Worm (Caenorhabditis elegans): ENCODE data around the gene sym-1.

The sym-1 gene

DNA sequence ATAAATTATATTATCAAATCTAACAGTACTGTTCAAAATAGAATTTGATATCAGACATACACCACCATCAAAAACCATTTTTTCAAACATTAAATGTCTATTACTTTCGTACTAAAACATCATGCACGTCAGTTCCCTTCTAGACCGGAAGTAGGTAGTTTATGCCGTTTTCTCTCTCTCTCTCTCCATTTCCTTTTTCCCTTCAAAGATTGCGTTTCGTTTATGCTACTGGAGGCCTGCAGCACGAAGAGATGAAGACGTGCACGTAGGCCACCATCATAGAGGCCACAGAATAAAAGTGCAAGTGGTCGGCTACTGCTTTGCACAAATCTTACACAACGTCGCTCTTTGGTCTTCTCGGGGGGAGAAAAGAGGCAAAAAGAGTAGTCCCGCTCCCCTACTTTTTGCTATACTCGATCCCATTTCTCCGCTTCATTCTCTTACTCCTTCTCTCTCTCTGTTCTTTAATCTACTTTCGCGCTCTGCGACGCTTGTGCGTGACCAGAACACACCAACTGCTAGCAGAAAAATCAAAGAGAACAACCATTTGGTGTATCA lies 19.9 kb upstream of the sym-1 start:
- no peak for TF ChIP-seq unc-62 (GFP tag; optimal IDR thresholded peaks at IDR 0.05)

- no peak for TF ChIP-seq unc-62 (GFP tag; optimal IDR thresholded peaks at IDR 0.05)
Observed at ce11 chrX:14562286-14563086, 18.9 kb upstream of the sym-1 start.

DNA sequence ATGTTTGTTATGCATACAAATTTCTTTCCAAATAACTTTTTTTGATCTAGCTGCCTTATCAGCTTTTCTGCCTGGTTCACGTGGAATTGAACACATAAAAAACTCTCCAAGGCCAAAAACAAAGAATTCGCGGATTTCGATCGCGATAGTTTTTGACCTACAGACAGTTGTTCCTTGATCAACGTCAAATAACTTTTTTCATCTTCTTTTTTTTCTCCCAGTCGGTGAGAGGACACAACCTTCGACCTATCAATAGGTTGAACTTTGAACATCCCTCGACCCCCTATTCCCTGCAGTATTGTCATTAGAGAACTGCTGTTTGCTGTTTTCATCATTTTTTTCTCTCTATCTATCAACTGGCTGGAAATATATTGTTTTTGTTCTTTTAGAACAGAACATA lies 17.6 kb upstream of the sym-1 start:
- TF ChIP-seq unc-62 (GFP tag; optimal IDR thresholded peaks at IDR 0.05), result no peak

DNA sequence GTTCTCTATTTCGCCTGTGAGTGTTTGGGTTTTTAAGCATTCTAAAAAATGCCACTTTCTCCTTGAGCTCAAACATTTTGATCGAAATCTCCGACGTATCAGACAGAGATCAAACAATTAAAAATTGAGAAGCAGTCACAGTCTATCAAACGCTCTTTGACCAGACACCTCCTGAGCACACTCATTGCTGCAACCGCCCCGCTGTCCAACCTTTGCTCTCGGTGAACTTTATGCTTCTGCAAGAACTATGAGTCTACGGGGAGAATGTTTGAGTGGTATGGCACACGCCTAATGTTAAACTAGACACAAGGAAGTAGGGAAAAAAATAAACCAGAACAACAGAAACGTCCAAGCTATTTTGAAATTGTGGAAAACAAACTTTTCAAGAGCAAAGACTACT lies 16.2 kb upstream of the sym-1 start:
- no peak for TF ChIP-seq unc-62 (GFP tag; optimal IDR thresholded peaks at IDR 0.05)

- TF ChIP-seq unc-62 (GFP tag; optimal IDR thresholded peaks at IDR 0.05), result no peak
Observed at ce11 chrX:14566047-14566446, 15.4 kb upstream of the sym-1 start.

DNA sequence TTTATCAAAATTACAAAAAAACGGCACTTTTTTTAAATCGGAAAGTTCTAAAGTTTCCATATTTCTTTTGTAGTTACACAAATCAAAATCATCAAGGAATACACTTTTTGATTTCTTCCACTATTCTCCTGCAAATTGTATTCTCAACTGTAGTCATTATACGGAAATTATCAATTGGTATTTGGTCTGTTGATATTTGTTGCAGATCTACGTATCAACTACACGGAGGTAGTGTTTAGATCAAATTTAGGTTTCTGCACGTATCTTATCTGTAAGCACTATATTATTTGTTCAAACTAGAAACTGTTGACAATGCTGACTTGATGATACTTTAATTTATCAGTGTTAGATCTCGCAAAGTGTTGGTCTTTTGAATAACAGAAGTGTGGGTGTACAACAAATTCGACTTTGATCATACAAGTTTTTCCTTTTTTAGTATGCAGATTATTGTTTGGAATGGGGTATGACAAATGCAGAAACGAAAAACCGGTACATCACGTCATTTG lies 13.1 kb upstream of the sym-1 start:
- TF ChIP-seq unc-62 (GFP tag; optimal IDR thresholded peaks at IDR 0.05), result no peak

ce11 chrX:14571277-14571676 lies 10.1 kb upstream of the sym-1 start:
- TF ChIP-seq unc-62 (GFP tag; optimal IDR thresholded peaks at IDR 0.05), result no peak

DNA sequence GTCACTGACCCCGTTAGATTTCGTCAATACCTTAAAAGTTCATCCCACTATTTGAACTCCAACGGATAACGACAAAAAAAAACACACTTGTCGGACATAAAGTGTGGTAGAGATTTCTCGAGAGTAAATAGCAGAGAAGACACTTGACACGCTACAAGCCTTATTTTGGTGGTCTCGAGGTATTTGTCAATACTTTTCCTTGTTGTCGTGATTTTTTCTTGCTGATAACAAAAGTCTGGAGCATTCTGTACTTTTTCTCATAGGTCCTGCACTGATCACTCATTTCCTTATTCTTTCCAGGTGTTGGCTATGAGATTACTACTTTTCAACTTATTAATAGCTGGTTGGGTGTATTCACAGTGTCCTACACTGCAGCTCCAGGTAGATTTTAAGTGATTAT lies 9.0 kb upstream of the sym-1 start, which contains the start of gene lron-1:
Gene lron-1 (plus strand): TSS at position 301 of the 400 bp plus-strand sequence.
- no peak for TF ChIP-seq unc-62 (GFP tag; optimal IDR thresholded peaks at IDR 0.05)

DNA sequence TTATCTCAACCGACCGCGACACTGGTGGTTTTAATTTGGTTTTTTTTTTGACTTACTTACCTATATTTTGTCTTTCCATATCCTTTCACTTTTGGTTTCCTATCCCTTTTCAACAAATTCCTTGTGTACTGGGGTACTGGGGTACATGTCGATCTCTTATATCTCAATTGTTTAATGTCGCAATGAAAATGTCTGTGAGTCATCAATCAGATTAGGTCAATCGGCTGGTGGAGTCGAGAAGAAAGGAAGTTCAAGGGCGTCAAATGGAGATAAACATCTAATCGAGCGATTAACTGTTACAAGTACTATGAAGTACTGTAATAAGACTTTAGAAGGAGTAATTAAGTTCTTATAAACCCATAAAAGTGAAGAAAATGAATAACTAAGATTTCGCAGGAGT lies 5.5 kb upstream of the sym-1 start:
- TF ChIP-seq unc-62 (GFP tag; optimal IDR thresholded peaks at IDR 0.05), result no peak

DNA sequence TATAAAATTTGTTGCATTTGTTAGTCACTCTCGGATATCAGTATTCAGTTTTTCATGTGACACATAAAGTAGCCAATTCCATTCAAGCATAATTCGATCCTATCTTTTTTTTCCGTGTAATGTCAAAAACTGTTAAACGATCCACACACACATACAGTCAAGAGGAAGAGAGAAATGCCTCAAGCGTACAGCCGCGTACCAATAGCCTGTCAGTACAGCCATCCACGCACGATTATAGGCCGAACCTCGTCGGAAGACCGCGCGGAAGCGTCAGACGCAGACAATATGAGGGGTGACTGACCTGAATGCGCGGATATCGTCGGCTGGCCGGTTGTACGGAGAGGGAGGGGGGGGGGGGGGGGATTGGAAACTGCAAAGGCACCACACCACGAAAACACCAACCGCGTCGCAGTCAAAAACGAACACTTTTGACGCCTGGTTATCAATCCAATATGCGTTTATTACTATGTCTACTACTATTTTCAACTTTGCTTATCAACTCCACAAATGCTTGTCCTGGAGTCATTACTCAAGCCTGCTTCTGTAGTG lies 3.8 kb upstream of the sym-1 start, which contains the start of gene let-4:
Gene let-4 (plus strand): TSS at position 357 of the 549 bp plus-strand sequence.
- no peak for TF ChIP-seq unc-62 (GFP tag; optimal IDR thresholded peaks at IDR 0.05)

DNA sequence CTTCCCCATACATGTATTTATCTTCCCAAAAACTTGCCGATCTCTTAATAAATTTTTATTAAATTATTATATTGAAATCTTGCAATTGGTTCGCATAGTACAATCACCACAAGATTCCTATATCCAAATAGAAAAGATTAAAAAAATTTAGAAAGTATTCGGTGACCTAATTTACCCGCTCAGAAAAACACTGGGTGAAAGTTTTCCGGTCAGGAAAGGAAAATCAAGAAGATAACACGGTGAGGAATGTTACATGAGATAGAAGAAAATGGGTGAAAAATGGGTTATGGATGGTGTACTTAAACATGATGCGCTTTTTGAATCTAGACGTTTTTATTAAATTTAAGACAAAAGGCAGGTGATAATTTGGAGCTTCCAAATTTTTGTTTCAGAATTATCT lies 569 bp upstream of the sym-1 start:
- TF ChIP-seq unc-62 (GFP tag; optimal IDR thresholded peaks at IDR 0.05), result no peak

- TF ChIP-seq unc-62 (GFP tag; optimal IDR thresholded peaks at IDR 0.05), result no peak
Observed at ce11 chrX:14584335-14584734, 2.9 kb downstream of the sym-1 start.

DNA sequence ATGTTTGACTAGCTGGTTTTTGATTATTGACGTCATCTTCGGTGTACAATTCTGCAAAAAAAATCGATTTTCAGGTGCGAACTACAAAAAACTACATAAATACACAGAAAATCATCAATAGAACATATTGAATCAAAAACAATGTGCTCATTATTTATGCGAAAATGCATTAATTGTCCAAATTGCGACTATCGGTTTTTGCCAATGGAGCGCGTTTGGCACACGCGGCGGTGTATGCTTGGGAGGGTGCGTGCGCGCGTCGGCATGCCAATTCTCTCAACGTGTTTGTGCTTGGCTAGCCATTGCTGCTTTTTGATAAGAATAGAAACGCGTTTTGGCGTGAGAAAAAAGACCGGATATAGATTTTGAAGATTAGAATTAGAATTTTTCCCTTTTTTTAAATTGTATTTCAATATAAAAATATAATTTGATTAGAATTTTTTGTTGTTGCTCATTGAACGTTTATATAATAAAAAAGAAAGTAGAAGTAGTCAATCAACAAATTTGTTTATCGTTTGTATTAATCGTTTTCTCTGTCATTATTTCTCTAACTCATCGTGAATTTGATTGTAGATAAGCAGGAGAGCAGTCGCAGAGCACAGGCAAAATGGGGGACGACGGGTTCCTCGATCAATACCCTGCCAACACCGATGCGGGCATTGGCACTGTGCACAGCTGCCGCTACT lies 7.8 kb downstream of the sym-1 start, which contains the start of the genes C44H4.4 and tap-1:
Gene C44H4.4 (minus strand): TSS at position 51 of the 686 bp plus-strand sequence.
Gene tap-1 (plus strand): TSS at position 574 of the 686 bp plus-strand sequence.
- TF ChIP-seq unc-62 (GFP tag; optimal IDR thresholded peaks at IDR 0.05), result no peak

ce11 chrX:14593206-14593605 lies 11.8 kb downstream of the sym-1 start:
- TF ChIP-seq unc-62 (GFP tag; optimal IDR thresholded peaks at IDR 0.05), result no peak

- no peak for TF ChIP-seq unc-62 (GFP tag; optimal IDR thresholded peaks at IDR 0.05)
Observed at ce11 chrX:14594825-14595224, 13.4 kb downstream of the sym-1 start, which contains the start of gene C44H4.8. C44H4.8 (plus strand) TSS chrX:14595125.

DNA sequence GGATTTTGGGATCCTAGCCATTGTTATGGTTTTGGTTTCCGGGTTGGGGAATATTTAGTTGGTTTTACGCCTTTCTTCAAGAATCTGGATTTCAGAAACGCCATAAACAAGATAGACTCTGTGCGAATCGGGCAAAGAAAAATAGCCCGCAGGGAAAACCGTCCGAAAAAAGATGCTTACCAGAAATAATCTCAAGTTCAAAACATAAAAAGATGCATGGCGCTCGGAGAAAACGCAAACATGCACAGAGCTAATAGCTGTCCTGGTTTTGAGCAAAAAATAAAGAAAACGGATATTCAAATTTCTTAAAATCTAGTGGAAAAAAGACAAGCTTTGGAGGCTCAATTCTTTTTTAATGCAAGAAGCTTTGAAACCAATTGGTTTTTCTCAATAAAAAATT lies 17.8 kb downstream of the sym-1 start, which contains the start of gene C44H4.6:
Gene C44H4.6 (minus strand): TSS at position 101 of the 400 bp plus-strand sequence.
- TF ChIP-seq unc-62 (GFP tag; optimal IDR thresholded peaks at IDR 0.05), result no peak
